Worm (Caenorhabditis elegans) whole organism, L2 larva: Measurements from ENCODE around the gene K05F1.10.
A peak's percentile ranks its signal among the peaks of the same experiment; 100 is the strongest.

Experiments
- aly-2 ChIP-seq: fragments of 150-350 bp; optimal IDR thresholded peaks from 2 replicates; lab custom pipeline; 2014; ENCODE audit warnings: missing biosample characterization, missing genetic modification characterization
- ama-1 ChIP-seq: fragments of 150-350 bp; optimal IDR thresholded peaks from 2 replicates; lab custom pipeline; 2018; ENCODE audit warnings: inconsistent platforms
- lsy-2 ChIP-seq, 2 experiments: fragments of 150-350 bp in 1 of 2; sonication (generic microtip) in 1 of 2; optimal IDR thresholded peaks; 2 replicates each; lab custom pipeline; 2014 to 2017; ENCODE audit warnings: missing biosample characterization in 2 of 2, missing genetic modification characterization in 2 of 2
- snpc-4 ChIP-seq: fragments of 150-350 bp; optimal IDR thresholded peaks from 2 replicates; lab custom pipeline; 2014; ENCODE audit warnings: missing biosample characterization, missing genetic modification characterization
- ztf-4 ChIP-seq: fragments of 150-350 bp; optimal IDR thresholded peaks from 2 replicates; lab custom pipeline; 2014; ENCODE audit warnings: missing biosample characterization, missing genetic modification characterization

DNA sequence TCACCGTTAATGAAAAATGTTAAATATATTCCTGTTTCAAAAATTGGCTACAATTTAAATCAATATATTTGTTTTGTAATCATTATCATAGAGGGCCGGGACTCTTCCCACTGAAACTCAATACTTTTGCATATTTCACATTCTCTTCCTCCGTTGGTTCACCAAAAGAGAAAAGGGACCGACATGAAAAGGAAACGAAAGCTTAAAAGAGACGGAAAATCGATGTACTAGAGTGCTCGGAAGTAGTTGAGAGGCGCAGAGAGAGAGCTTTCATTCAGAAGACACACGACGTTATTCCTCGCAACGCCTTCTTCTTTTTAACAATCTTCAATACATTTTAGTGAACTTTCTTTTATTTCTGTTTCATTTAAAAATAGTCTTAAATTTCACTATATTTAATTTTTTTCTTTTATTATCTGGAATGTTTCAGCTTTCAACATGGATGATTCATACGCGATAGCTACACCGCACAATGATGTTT, 15.0 kb upstream of the K05F1.10 start, which contains the start of gene ehs-1:
- TF ChIP-seq snpc-4 (tag; lab: Kevin White, UChicago) (no peak), ama-1 (no peak), ztf-4 (tag; lab: Kevin White, UChicago) (no peak), lsy-2 (tag; optimal IDR thresholded peaks at IDR 0.05; lab: Kevin White, UChicago) (peak in 1 of 2 experiments; percentile 31), aly-2 (no peak)
